Worm (Caenorhabditis elegans) whole organism, young adult: Measurements from ENCODE around the gene F44D12.19.

Experiments
- D2030.7 ChIP-seq: fragments of 200-800 bp; sonication (Bioruptor generic); IDR thresholded peaks from 2 replicates; pipeline ENCODE4 v1.3.6; 2022; ENCODE audit warnings: missing genetic modification reagents, missing genetic modification characterization, missing compliant biosample characterization
- F23B12.7 ChIP-seq: sonication (generic microtip); optimal IDR thresholded peaks from 2 replicates; lab custom pipeline; 2017; ENCODE audit warnings: missing genetic modification characterization, mild to moderate bottlenecking, missing compliant biosample characterization, antibody characterized with exemption, moderate library complexity; ENCODE audit not compliant: insufficient read depth
- F33H1.4 ChIP-seq: fragments of 200-800 bp; sonication (Bioruptor generic); IDR thresholded peaks from 2 replicates; pipeline ENCODE4 v1.3.6; 2022; ENCODE audit warnings: missing genetic modification reagents, missing genetic modification characterization, missing compliant biosample characterization
- F37B4.10 ChIP-seq: fragments of 200-800 bp; sonication (Bioruptor generic); IDR thresholded peaks from 2 replicates; pipeline ENCODE4 v1.3.6; 2022; ENCODE audit warnings: missing genetic modification characterization, missing compliant biosample characterization
- F49E8.2 ChIP-seq: sonication (generic microtip); optimal IDR thresholded peaks from 3 replicates; lab custom pipeline; 2017; ENCODE audit warnings: missing genetic modification characterization, mild to moderate bottlenecking, missing compliant biosample characterization, antibody characterized with exemption, moderate library complexity; ENCODE audit not compliant: insufficient read depth
- K12H6.12 ChIP-seq: fragments of 200-800 bp; sonication (Bioruptor generic); optimal IDR thresholded peaks from 2 replicates; lab custom pipeline; 2018; ENCODE audit warnings: mild to moderate bottlenecking, missing genetic modification characterization, missing compliant biosample characterization
- akir-1 ChIP-seq: fragments of 200-800 bp; sonication (Bioruptor generic); optimal IDR thresholded peaks from 2 replicates; lab custom pipeline; 2018; ENCODE audit warnings: mild to moderate bottlenecking, missing genetic modification characterization, moderate library complexity, missing compliant biosample characterization
- atf-7 ChIP-seq: sonication (generic microtip); optimal IDR thresholded peaks from 2 replicates; lab custom pipeline; 2017; ENCODE audit warnings: mild to moderate bottlenecking, missing genetic modification characterization, missing compliant biosample characterization
- athp-1 ChIP-seq: sonication (generic microtip); optimal IDR thresholded peaks from 2 replicates; lab custom pipeline; 2017; ENCODE audit warnings: mild to moderate bottlenecking, missing genetic modification characterization, missing compliant biosample characterization
- attf-6 ChIP-seq: fragments of 200-800 bp; sonication (Bioruptor generic); IDR thresholded peaks from 2 replicates; pipeline ENCODE4 v1.3.6; 2022; ENCODE audit warnings: missing genetic modification reagents, missing genetic modification characterization, missing compliant biosample characterization
- cebp-1 ChIP-seq, 2 experiments: fragments of 200-800 bp in 1 of 2; sonication (Bioruptor generic) in 1 of 2; sonication (generic microtip) in 1 of 2; IDR thresholded peaks in 1 of 2; optimal IDR thresholded peaks in 1 of 2; 2 replicates each; pipeline versions ENCODE4 v1.3.6 to Lab custom; 2017 to 2022; ENCODE audit warnings: missing compliant biosample characterization in 2 of 2, missing genetic modification characterization in 2 of 2, mild to moderate bottlenecking in 1 of 2, missing genetic modification reagents in 1 of 2, moderate library complexity in 1 of 2
- cebp-2 ChIP-seq: fragments of 200-800 bp; sonication (Bioruptor generic); IDR thresholded peaks from 2 replicates; pipeline ENCODE4 v1.3.6; 2022; ENCODE audit warnings: missing genetic modification characterization, missing compliant biosample characterization
- ceh-40 ChIP-seq: fragments of 200-800 bp; sonication (Bioruptor generic); IDR thresholded peaks from 2 replicates; pipeline ENCODE4 v1.3.6; 2022; ENCODE audit warnings: missing genetic modification characterization, missing compliant biosample characterization
- ceh-91 ChIP-seq: fragments of 200-800 bp; sonication (Bioruptor generic); IDR thresholded peaks from 2 replicates; pipeline ENCODE4 v1.3.6; 2022; ENCODE audit warnings: missing genetic modification reagents, missing genetic modification characterization, missing compliant biosample characterization
- dpff-1 ChIP-seq: sonication (generic microtip); optimal IDR thresholded peaks from 2 replicates; lab custom pipeline; 2017; ENCODE audit warnings: mild to moderate bottlenecking, missing genetic modification characterization, missing compliant biosample characterization
- dpl-1 ChIP-seq: fragments of 150-350 bp; optimal IDR thresholded peaks from 2 replicates; lab custom pipeline; 2014; ENCODE audit warnings: missing biosample characterization, missing genetic modification reagents, missing genetic modification characterization
- efl-1 ChIP-seq: fragments of 150-350 bp; optimal IDR thresholded peaks from 2 replicates; lab custom pipeline; 2014; ENCODE audit warnings: missing biosample characterization, missing genetic modification reagents, missing genetic modification characterization
- egl-44 ChIP-seq: fragments of 200-800 bp; sonication (Bioruptor generic); IDR thresholded peaks from 2 replicates; pipeline ENCODE4 v1.3.6; 2022; ENCODE audit warnings: missing genetic modification reagents, missing genetic modification characterization, missing compliant biosample characterization
- lin-35 ChIP-seq, 3 experiments: fragments of 150-350 bp in 2 of 3; sonication (generic microtip) in 1 of 3; optimal IDR thresholded peaks; 2 replicates each; lab custom pipeline; 2014 to 2018; ENCODE audit warnings: missing biosample characterization in 3 of 3, missing genetic modification characterization in 3 of 3, missing genetic modification reagents in 3 of 3
- lsl-1 ChIP-seq: fragments of 200-800 bp; sonication (Bioruptor generic); optimal IDR thresholded peaks from 2 replicates; lab custom pipeline; 2018; ENCODE audit warnings: mild to moderate bottlenecking, missing genetic modification characterization, moderate library complexity, missing compliant biosample characterization
- madf-6 ChIP-seq: fragments of 200-800 bp; sonication (Bioruptor generic); IDR thresholded peaks from 2 replicates; pipeline ENCODE4 v1.3.6; 2022; ENCODE audit warnings: missing genetic modification reagents, missing genetic modification characterization, missing compliant biosample characterization
- madf-8 ChIP-seq: fragments of 200-800 bp; sonication (Bioruptor generic); conservative IDR thresholded peaks from 2 replicates; pipeline ENCODE4 v1.3.6; 2022; ENCODE audit warnings: missing genetic modification reagents, missing genetic modification characterization, missing compliant biosample characterization
- mcd-1 ChIP-seq: fragments of 200-800 bp; sonication (Bioruptor generic); IDR thresholded peaks from 2 replicates; pipeline ENCODE4 v1.3.6; 2022; ENCODE audit warnings: missing genetic modification reagents, missing genetic modification characterization, missing compliant biosample characterization
- nhr-179 ChIP-seq: sonication (generic microtip); optimal IDR thresholded peaks from 2 replicates; lab custom pipeline; 2016; ENCODE audit warnings: mild to moderate bottlenecking, missing genetic modification characterization, missing compliant biosample characterization
- nhr-80 ChIP-seq: sonication (generic microtip); optimal IDR thresholded peaks from 2 replicates; lab custom pipeline; 2016; ENCODE audit warnings: missing genetic modification characterization, missing compliant biosample characterization
- nhr-90 ChIP-seq: sonication (generic microtip); optimal IDR thresholded peaks from 2 replicates; lab custom pipeline; 2016; ENCODE audit warnings: missing genotype, mild to moderate bottlenecking, missing genetic modification characterization, missing compliant biosample characterization
- pbrm-1 ChIP-seq: fragments of 200-800 bp; sonication (Bioruptor generic); IDR thresholded peaks from 2 replicates; pipeline ENCODE4 v1.3.6; 2022; ENCODE audit warnings: missing genetic modification reagents, missing genetic modification characterization, missing compliant biosample characterization
- pha-4 ChIP-seq: fragments of 150-350 bp; sonication (generic microtip); optimal IDR thresholded peaks from 2 replicates; lab custom pipeline; 2014; ENCODE audit warnings: missing biosample characterization, missing genetic modification reagents, missing genetic modification characterization
- rcor-1 ChIP-seq: fragments of 200-800 bp; sonication (Bioruptor generic); IDR thresholded peaks from 2 replicates; pipeline ENCODE4 v1.3.6; 2022; ENCODE audit warnings: missing genetic modification reagents, missing genetic modification characterization, missing compliant biosample characterization
- rec-8 ChIP-seq, 2 experiments: sonication (generic microtip); optimal IDR thresholded peaks; 2 replicates each; lab custom pipeline; 2016; ENCODE audit warnings: mild to moderate bottlenecking in 2 of 2, missing genetic modification characterization in 2 of 2, missing genetic modification reagents in 2 of 2, missing genotype in 2 of 2, missing biosample characterization in 1 of 2, missing compliant biosample characterization in 1 of 2, moderate library complexity in 1 of 2
- xnd-1 ChIP-seq: sonication (generic microtip); optimal IDR thresholded peaks from 2 replicates; lab custom pipeline; 2016; ENCODE audit warnings: missing genotype, missing genetic modification reagents, missing genetic modification characterization, missing compliant biosample characterization
- zfh-2 ChIP-seq: fragments of 200-800 bp; sonication (Bioruptor generic); conservative IDR thresholded peaks from 2 replicates; pipeline ENCODE4 v1.3.6; 2022; ENCODE audit warnings: missing genetic modification reagents, missing genetic modification characterization, missing compliant biosample characterization
- ztf-25 ChIP-seq: fragments of 200-800 bp; sonication (Bioruptor generic); IDR thresholded peaks from 2 replicates; pipeline ENCODE4 v1.3.6; 2022; ENCODE audit warnings: missing genetic modification reagents, missing genetic modification characterization, missing compliant biosample characterization
- ztf-6 ChIP-seq: fragments of 200-800 bp; sonication (Bioruptor generic); IDR thresholded peaks from 2 replicates; pipeline ENCODE4 v1.3.6; 2022; ENCODE audit warnings: missing genetic modification reagents, missing genetic modification characterization, missing compliant biosample characterization

Gene F44D12.19

ce11 chrIV:9994895-9995394, 26.4 kb upstream of the F44D12.19 start, which contains the start of gene uba-1 (continued):
- TF ChIP-seq zfh-2 (GFP tag; lab: Robert Waterston, UW) (no peak), athp-1 (tag; lab: Kevin White, UChicago) (peak; percentile 53), egl-44 (GFP tag; lab: Robert Waterston, UW) (no peak)
- TF ChIP-seq, all 124 proteins: peak for 54

- TF ChIP-seq nhr-179 (tag; lab: Kevin White, UChicago) (no peak), K12H6.12 (peak; percentile 7), mcd-1 (0 out of 2 replicates have a peak, but pooled peaks have one; percentile 4), akir-1 (GFP tag; lab: Kevin White, UChicago) (no peak), xnd-1 (tag; lab: Kevin White, UChicago) (peak; percentile 85), cebp-1 (GFP tag; IDR thresholded peaks at IDR 0.05; lab: Robert Waterston, UW) (no peak), cebp-1 (tag; optimal IDR thresholded peaks at IDR 0.05; lab: Kevin White, UChicago) (peak; percentile 31), F49E8.2 (tag; lab: Kevin White, UChicago) (peak; percentile 8), rec-8 (tag; optimal IDR thresholded peaks at IDR 0.05; lab: Kevin White, UChicago) (no peak), efl-1 (GFP tag; lab: Kevin White, UChicago) (peak; percentile 27), lin-35 (GFP tag; optimal IDR thresholded peaks at IDR 0.05; lab: Kevin White, UChicago) (peak in 1 of 3 experiments; percentile 31), madf-6 (GFP tag; lab: Robert Waterston, UW) (peak; percentile 98), nhr-80 (tag; lab: Kevin White, UChicago) (peak; percentile 18), dpl-1 (GFP tag; lab: Kevin White, UChicago) (peak; percentile 23), ceh-91 (peak; percentile 50; the same call in 1 of the 2 replicates), D2030.7 (GFP tag; lab: Robert Waterston, UW) (0 out of 2 replicates have a peak, but pooled peaks have one; percentile 19), F33H1.4 (GFP tag; lab: Robert Waterston, UW) (peak; percentile 46; the same call in 1 of the 2 replicates), lsl-1 (peak; percentile 89), pbrm-1 (0 out of 2 replicates have a peak, but pooled peaks have one; percentile 10), F23B12.7 (tag; lab: Kevin White, UChicago) (peak; percentile 17), rcor-1 (0 out of 2 replicates have a peak, but pooled peaks have one; percentile 24), madf-8 (GFP tag; lab: Robert Waterston, UW) (peak; percentile 98), dpff-1 (tag; lab: Kevin White, UChicago) (no peak), atf-7 (tag; lab: Kevin White, UChicago) (no peak)
These were observed 22.7 kb upstream of the F44D12.19 start, which contains the start of gene pyp-1 for ce11 chrIV:9998487-9999218. pyp-1 (minus strand) TSS chrIV:9998925.

- no peak for TF ChIP-seq cebp-2 (GFP tag; lab: Robert Waterston, UW)
- TF ChIP-seq nhr-90 (tag; lab: Kevin White, UChicago), result no peak
- no peak for TF ChIP-seq pha-4 (tag; lab: Kevin White, UChicago)
- no peak for TF ChIP-seq ceh-40
- TF ChIP-seq ztf-25, result no peak
- no peak for TF ChIP-seq ztf-6
- no peak for TF ChIP-seq attf-6 (GFP tag; lab: Robert Waterston, UW)
- TF ChIP-seq egl-44 (GFP tag; lab: Robert Waterston, UW), result no peak
- no peak for TF ChIP-seq lin-35 (GFP tag; optimal IDR thresholded peaks at IDR 0.05; lab: Kevin White, UChicago)
- no peak for TF ChIP-seq F37B4.10 (GFP tag; lab: Robert Waterston, UW)
These were observed 19.6 kb upstream of the F44D12.19 start, which contains the start of gene C47E12.3 for ce11 chrIV:10001748-10002147. C47E12.3 (minus strand) TSS chrIV:10001848.
